Fruit fly (Drosophila melanogaster): ENCODE results near the gene tomboy20.

tomboy20 gene

DNA sequence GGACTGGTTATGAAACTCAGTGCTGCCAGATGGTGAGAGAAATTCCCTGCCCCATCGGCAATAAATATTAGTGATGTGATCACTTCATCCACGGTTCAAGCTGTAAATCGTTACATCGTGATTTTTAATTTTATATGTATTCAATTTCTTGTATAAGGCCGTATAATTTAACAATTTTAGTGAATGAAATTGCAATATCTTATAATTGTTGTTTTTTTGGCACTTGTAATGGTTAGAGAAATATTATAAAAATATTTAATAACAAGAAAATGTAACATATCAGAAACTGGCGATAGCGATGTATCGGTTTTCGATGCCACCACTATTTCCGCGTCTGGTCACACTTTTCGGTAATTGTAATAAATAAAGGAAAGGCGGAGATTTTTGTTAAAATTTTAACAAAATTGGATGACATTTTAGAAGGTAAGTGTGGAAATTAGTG, 48.3 kb upstream of the tomboy20 start, which contains the start of the genes mRpL37 and Rbp1 (continued):
- peak; percentile 94 for TF ChIP-seq unc-4 (GFP tag; IDR thresholded peaks at IDR 0.05; ENCODE audit: partially characterized antibody)
- no peak for TF ChIP-seq Dip2 (GFP tag; IDR thresholded peaks at IDR 0.05)
- peak; percentile 89 for TF ChIP-seq hb (GFP tag; IDR thresholded peaks at IDR 0.05; ENCODE audit: partially characterized antibody)
- TF ChIP-seq pfk (GFP tag; optimal IDR thresholded peaks at IDR 0.05) = no peak
- TF ChIP-seq CG12942 (GFP tag; optimal IDR thresholded peaks at IDR 0.05) = peak; percentile 75
- TF ChIP-seq CG5180 (GFP tag; optimal IDR thresholded peaks at IDR 0.05) = no peak
- TF ChIP-seq CG6683 (GFP tag; optimal IDR thresholded peaks at IDR 0.05) = no peak
- TF ChIP-seq CG9437 (GFP tag; optimal IDR thresholded peaks at IDR 0.05) = peak; percentile 58
- peak; percentile 78 for TF ChIP-seq CG15601 (tag; optimal IDR thresholded peaks at IDR 0.05)
- peak in 1 of 3 experiments; percentile 30 for TF ChIP-seq Stat92E (GFP tag; optimal IDR thresholded peaks at IDR 0.05)
- TF ChIP-seq hth (optimal IDR thresholded peaks at IDR 0.05) = no peak
- TF ChIP-seq CG42726 (GFP tag; IDR thresholded peaks at IDR 0.05; ENCODE audit: partially characterized antibody) = no peak
- TF ChIP-seq so (GFP tag; IDR thresholded peaks at IDR 0.05) = no peak
- TF ChIP-seq H15 (GFP tag; IDR thresholded peaks at IDR 0.05) = no peak
- TF ChIP-seq TFAM (GFP tag; optimal IDR thresholded peaks at IDR 0.05) = no peak
- TF ChIP-seq CG11723 (GFP tag; optimal IDR thresholded peaks at IDR 0.05) = peak; percentile 19
- peak; percentile 65 for TF ChIP-seq CG10654 (GFP tag; optimal IDR thresholded peaks at IDR 0.05)
- TF ChIP-seq Gsc (GFP tag; IDR thresholded peaks at IDR 0.05) = peak; percentile 50; the same call in 1 of the 2 replicates
- TF ChIP-seq caup (GFP tag; optimal IDR thresholded peaks at IDR 0.05; ENCODE audit: severe bottlenecking) = peak; percentile 44
- no peak for TF ChIP-seq CG8478 (optimal IDR thresholded peaks at IDR 0.05)
- no peak for TF ChIP-seq fd64A (GFP tag; optimal IDR thresholded peaks at IDR 0.05)
- TF ChIP-seq Spps (tag; optimal IDR thresholded peaks at IDR 0.05) = peak; percentile 43
- TF ChIP-seq CG10321 (GFP tag; IDR thresholded peaks at IDR 0.05) = no peak
- peak; percentile 76 for TF ChIP-seq twi (tag; optimal IDR thresholded peaks at IDR 0.05)
- TF ChIP-seq CG8359 (GFP tag; optimal IDR thresholded peaks at IDR 0.05; ENCODE audit: borderline replicate concordance) = no peak
- TF ChIP-seq lilli (GFP tag; optimal IDR thresholded peaks at IDR 0.05) = peak; percentile 81
- peak; percentile 60 for TF ChIP-seq bab2 (GFP tag; optimal IDR thresholded peaks at IDR 0.05)
- TF ChIP-seq Asciz (GFP tag; optimal IDR thresholded peaks at IDR 0.05) = no peak
- TF ChIP-seq otp (GFP tag; IDR thresholded peaks at IDR 0.05) = no peak
- TF ChIP-seq Sin3A (optimal IDR thresholded peaks at IDR 0.05) = peak; percentile 87
- TF ChIP-seq ham (GFP tag; IDR thresholded peaks at IDR 0.05) = no peak
- 0 out of 3 replicates have a peak, but pooled peaks have one; percentile 48 for TF ChIP-seq C15 (GFP tag; IDR thresholded peaks at IDR 0.05)
- TF ChIP-seq CG10274 (GFP tag; optimal IDR thresholded peaks at IDR 0.05) = no peak
- TF ChIP-seq E2f1 (GFP tag; IDR thresholded peaks at IDR 0.05) = peak; percentile 68; the same call in 1 of the 2 replicates
- TF ChIP-seq CG2875 (GFP tag; optimal IDR thresholded peaks at IDR 0.05) = no peak
- no peak for TF ChIP-seq dimm (GFP tag; IDR thresholded peaks at IDR 0.05)
- peak; percentile 18 to 53 for TF ChIP-seq chif (GFP tag; optimal IDR thresholded peaks at IDR 0.05)
- TF ChIP-seq CG34224 (GFP tag; IDR thresholded peaks at IDR 0.05; ENCODE audit: partially characterized antibody) = peak; percentile 79
- TF ChIP-seq CG12744 (GFP tag; optimal IDR thresholded peaks at IDR 0.05) = no peak
- peak; percentile 84 for TF ChIP-seq CG8924 (tag; optimal IDR thresholded peaks at IDR 0.05)
- no peak for TF ChIP-seq CG15269 (tag; optimal IDR thresholded peaks at IDR 0.05)
- peak; percentile 85 for TF ChIP-seq CG12659 (GFP tag; optimal IDR thresholded peaks at IDR 0.05)
- TF ChIP-seq CG1602 (GFP tag; optimal IDR thresholded peaks at IDR 0.05) = peak; percentile 76
- TF ChIP-seq CG3995 (GFP tag; optimal IDR thresholded peaks at IDR 0.05) = peak; percentile 98
- no peak for TF ChIP-seq gro (GFP tag; optimal IDR thresholded peaks at IDR 0.05)
- TF ChIP-seq CG16813 (GFP tag; IDR thresholded peaks at IDR 0.05; ENCODE audit: partially characterized antibody) = peak; percentile 91
- TF ChIP-seq fd102C (GFP tag; optimal IDR thresholded peaks at IDR 0.05) = no peak
- peak; percentile 91 for TF ChIP-seq sob (GFP tag; IDR thresholded peaks at IDR 0.05)
- peak; percentile 78 for TF ChIP-seq hbn (GFP tag; IDR thresholded peaks at IDR 0.05; ENCODE audit: partially characterized antibody)
- TF ChIP-seq ap (GFP tag; IDR thresholded peaks at IDR 0.05) = no peak

Data from whole organism, embryonic.